Worm (Caenorhabditis elegans) whole organism, young adult: ENCODE data around the gene F56C9.3.

Source experiments
- B0019.2 ChIP-seq: fragments of 200-800 bp; sonication (Bioruptor generic); conservative IDR thresholded peaks from 2 replicates; pipeline ENCODE4 v1.3.6; 2022; ENCODE audit warnings: missing genetic modification reagents, missing genetic modification characterization, missing compliant biosample characterization
- B0261.1 ChIP-seq: sonication (generic microtip); optimal IDR thresholded peaks from 2 replicates; lab custom pipeline; 2016; ENCODE audit warnings: mild to moderate bottlenecking, missing genetic modification characterization, moderate library complexity, missing compliant biosample characterization
- B0336.3 ChIP-seq: fragments of 200-800 bp; sonication (Bioruptor generic); IDR thresholded peaks from 2 replicates; pipeline ENCODE4 v1.3.6; 2022; ENCODE audit warnings: missing genetic modification characterization, missing compliant biosample characterization
- F10E7.11 ChIP-seq: sonication (generic microtip); optimal IDR thresholded peaks from 2 replicates; lab custom pipeline; 2017; ENCODE audit warnings: mild to moderate bottlenecking, missing genetic modification characterization, moderate library complexity, missing compliant biosample characterization
- F22D6.2 ChIP-seq: sonication (generic microtip); optimal IDR thresholded peaks from 2 replicates; lab custom pipeline; 2016; ENCODE audit warnings: mild to moderate bottlenecking, missing genetic modification characterization, missing compliant biosample characterization
- F33H1.4 ChIP-seq: fragments of 200-800 bp; sonication (Bioruptor generic); IDR thresholded peaks from 2 replicates; pipeline ENCODE4 v1.3.6; 2022; ENCODE audit warnings: missing genetic modification reagents, missing genetic modification characterization, missing compliant biosample characterization
- F37B4.10 ChIP-seq: fragments of 200-800 bp; sonication (Bioruptor generic); IDR thresholded peaks from 2 replicates; pipeline ENCODE4 v1.3.6; 2022; ENCODE audit warnings: missing genetic modification characterization, missing compliant biosample characterization
- F52B5.7 ChIP-seq: sonication (generic microtip); optimal IDR thresholded peaks from 2 replicates; lab custom pipeline; 2016; ENCODE audit warnings: mild to moderate bottlenecking, missing genetic modification characterization, missing compliant biosample characterization
- K11D2.4 ChIP-seq: fragments of 200-800 bp; sonication (Bioruptor generic); IDR thresholded peaks from 2 replicates; pipeline ENCODE4 v1.3.6; 2022; ENCODE audit warnings: missing genetic modification reagents, missing genetic modification characterization, missing compliant biosample characterization
- T07F8.4 ChIP-seq: sonication (generic microtip); optimal IDR thresholded peaks from 2 replicates; lab custom pipeline; 2016; ENCODE audit warnings: mild to moderate bottlenecking, missing genetic modification characterization, moderate library complexity, missing compliant biosample characterization
- Y67H2A.10 ChIP-seq: fragments of 200-800 bp; sonication (Bioruptor generic); conservative IDR thresholded peaks from 2 replicates; pipeline ENCODE4 v1.3.6; 2022; ENCODE audit warnings: missing genetic modification reagents, missing genetic modification characterization, missing compliant biosample characterization
- Y79H2A.3 ChIP-seq: fragments of 200-800 bp; sonication (Bioruptor generic); conservative IDR thresholded peaks from 2 replicates; pipeline ENCODE4 v1.3.6; 2022; ENCODE audit warnings: missing genetic modification reagents, missing genetic modification characterization, missing compliant biosample characterization
- ama-1 ChIP-seq, 3 experiments: fragments of 150-350 bp in 1 of 3; sonication (generic microtip) in 2 of 3; optimal IDR thresholded peaks; 2 replicates each; lab custom pipeline; 2014 to 2018; ENCODE audit warnings: missing biosample characterization in 2 of 3, missing genetic modification characterization in 2 of 3, missing genetic modification reagents in 2 of 3
- athp-1 ChIP-seq: sonication (generic microtip); optimal IDR thresholded peaks from 2 replicates; lab custom pipeline; 2017; ENCODE audit warnings: mild to moderate bottlenecking, missing genetic modification characterization, missing compliant biosample characterization
- bed-1 ChIP-seq: fragments of 200-800 bp; sonication (Bioruptor generic); IDR thresholded peaks from 2 replicates; pipeline ENCODE4 v1.3.6; 2022; ENCODE audit warnings: missing genetic modification reagents, missing genetic modification characterization, missing compliant biosample characterization
- ccch-3 ChIP-seq: fragments of 200-800 bp; sonication (Bioruptor generic); optimal IDR thresholded peaks from 2 replicates; lab custom pipeline; 2018; ENCODE audit warnings: mild to moderate bottlenecking, missing genetic modification characterization, missing compliant biosample characterization
- ceh-27 ChIP-seq: fragments of 200-800 bp; sonication (Bioruptor generic); optimal IDR thresholded peaks from 2 replicates; lab custom pipeline; 2018; ENCODE audit warnings: mild to moderate bottlenecking, missing genetic modification characterization, moderate library complexity, missing compliant biosample characterization
- egl-18 ChIP-seq: fragments of 200-800 bp; sonication (Bioruptor generic); IDR thresholded peaks from 2 replicates; pipeline ENCODE4 v1.3.6; 2022; ENCODE audit warnings: missing genetic modification reagents, missing genetic modification characterization, missing compliant biosample characterization
- egl-44 ChIP-seq: fragments of 200-800 bp; sonication (Bioruptor generic); IDR thresholded peaks from 2 replicates; pipeline ENCODE4 v1.3.6; 2022; ENCODE audit warnings: missing genetic modification reagents, missing genetic modification characterization, missing compliant biosample characterization
- egrh-3 ChIP-seq: fragments of 200-800 bp; sonication (Bioruptor generic); IDR thresholded peaks from 2 replicates; pipeline ENCODE4 v1.3.6; 2022; ENCODE audit warnings: missing genetic modification reagents, missing genetic modification characterization, missing compliant biosample characterization
- ekl-4 ChIP-seq: fragments of 200-800 bp; sonication (Bioruptor generic); IDR thresholded peaks from 2 replicates; pipeline ENCODE4 v1.3.6; 2022; ENCODE audit warnings: missing genetic modification reagents, missing genetic modification characterization, missing compliant biosample characterization
- fkh-3 ChIP-seq: sonication (generic microtip); optimal IDR thresholded peaks from 2 replicates; lab custom pipeline; 2016; ENCODE audit warnings: mild to moderate bottlenecking, missing genetic modification characterization, missing compliant biosample characterization
- hlh-12 ChIP-seq: sonication (generic microtip); optimal IDR thresholded peaks from 2 replicates; lab custom pipeline; 2016; ENCODE audit warnings: missing genetic modification characterization, missing compliant biosample characterization
- hmg-1.2 ChIP-seq: fragments of 200-800 bp; sonication (Bioruptor generic); IDR thresholded peaks from 2 replicates; pipeline ENCODE4 v1.3.6; 2022; ENCODE audit warnings: missing genetic modification reagents, missing genetic modification characterization, missing compliant biosample characterization
- lin-35 ChIP-seq, 3 experiments: fragments of 150-350 bp in 2 of 3; sonication (generic microtip) in 1 of 3; optimal IDR thresholded peaks; 2 replicates each; lab custom pipeline; 2014 to 2018; ENCODE audit warnings: missing biosample characterization in 3 of 3, missing genetic modification characterization in 3 of 3, missing genetic modification reagents in 3 of 3
- lin-54 ChIP-seq: fragments of 200-800 bp; sonication (Bioruptor generic); optimal IDR thresholded peaks from 2 replicates; lab custom pipeline; 2018; ENCODE audit warnings: mild to moderate bottlenecking, missing genetic modification characterization, missing compliant biosample characterization
- lir-1 ChIP-seq: fragments of 200-800 bp; sonication (Bioruptor generic); conservative IDR thresholded peaks from 2 replicates; pipeline ENCODE4 v1.3.6; 2022; ENCODE audit warnings: missing genetic modification reagents, missing genetic modification characterization, missing compliant biosample characterization
- lsl-1 ChIP-seq: fragments of 200-800 bp; sonication (Bioruptor generic); optimal IDR thresholded peaks from 2 replicates; lab custom pipeline; 2018; ENCODE audit warnings: mild to moderate bottlenecking, missing genetic modification characterization, moderate library complexity, missing compliant biosample characterization
- madf-6 ChIP-seq: fragments of 200-800 bp; sonication (Bioruptor generic); IDR thresholded peaks from 2 replicates; pipeline ENCODE4 v1.3.6; 2022; ENCODE audit warnings: missing genetic modification reagents, missing genetic modification characterization, missing compliant biosample characterization
- mel-28 ChIP-seq: sonication (generic microtip); optimal IDR thresholded peaks from 2 replicates; lab custom pipeline; 2016; ENCODE audit warnings: borderline replicate concordance, mild to moderate bottlenecking, missing genetic modification characterization, missing compliant biosample characterization
- mes-4 ChIP-seq: sonication (generic microtip); optimal IDR thresholded peaks from 2 replicates; lab custom pipeline; 2016; ENCODE audit warnings: missing genotype, missing genetic modification characterization, missing compliant biosample characterization
- nfya-2 ChIP-seq: fragments of 200-800 bp; sonication (Bioruptor generic); IDR thresholded peaks from 2 replicates; pipeline ENCODE4 v1.3.6; 2022; ENCODE audit warnings: missing genetic modification reagents, missing genetic modification characterization, missing compliant biosample characterization
- nfyb-1 ChIP-seq: fragments of 200-800 bp; sonication (Bioruptor generic); IDR thresholded peaks from 2 replicates; pipeline ENCODE4 v1.3.6; 2022; ENCODE audit warnings: missing genetic modification reagents, missing genetic modification characterization, missing compliant biosample characterization
- nhr-120 ChIP-seq: fragments of 200-800 bp; sonication (Bioruptor generic); IDR thresholded peaks from 2 replicates; pipeline ENCODE4 v1.3.6; 2022; ENCODE audit warnings: missing genetic modification characterization, missing compliant biosample characterization
- nhr-27 ChIP-seq: fragments of 200-800 bp; sonication (Bioruptor generic); optimal IDR thresholded peaks from 2 replicates; lab custom pipeline; 2018; ENCODE audit warnings: mild to moderate bottlenecking, missing genetic modification characterization, moderate library complexity, missing compliant biosample characterization
- nhr-80 ChIP-seq: sonication (generic microtip); optimal IDR thresholded peaks from 2 replicates; lab custom pipeline; 2016; ENCODE audit warnings: missing genetic modification characterization, missing compliant biosample characterization
- nhr-90 ChIP-seq: sonication (generic microtip); optimal IDR thresholded peaks from 2 replicates; lab custom pipeline; 2016; ENCODE audit warnings: missing genotype, mild to moderate bottlenecking, missing genetic modification characterization, missing compliant biosample characterization
- rcor-1 ChIP-seq: fragments of 200-800 bp; sonication (Bioruptor generic); IDR thresholded peaks from 2 replicates; pipeline ENCODE4 v1.3.6; 2022; ENCODE audit warnings: missing genetic modification reagents, missing genetic modification characterization, missing compliant biosample characterization
- rec-8 ChIP-seq, 2 experiments: sonication (generic microtip); optimal IDR thresholded peaks; 2 replicates each; lab custom pipeline; 2016; ENCODE audit warnings: mild to moderate bottlenecking in 2 of 2, missing genetic modification characterization in 2 of 2, missing genetic modification reagents in 2 of 2, missing genotype in 2 of 2, missing biosample characterization in 1 of 2, missing compliant biosample characterization in 1 of 2, moderate library complexity in 1 of 2
- sdz-38 ChIP-seq: sonication (generic microtip); optimal IDR thresholded peaks from 2 replicates; lab custom pipeline; 2016; ENCODE audit warnings: missing genotype, missing genetic modification characterization, missing compliant biosample characterization
- somi-1 ChIP-seq: fragments of 200-800 bp; sonication (Bioruptor generic); optimal IDR thresholded peaks from 2 replicates; lab custom pipeline; 2018; ENCODE audit warnings: mild to moderate bottlenecking, missing genetic modification characterization, missing compliant biosample characterization
- tbp1 ChIP-seq: fragments of 200-800 bp; sonication (Bioruptor generic); optimal IDR thresholded peaks from 2 replicates; lab custom pipeline; 2018; ENCODE audit warnings: mild to moderate bottlenecking, missing genetic modification characterization, missing compliant biosample characterization
- tlf-1 ChIP-seq: fragments of 200-800 bp; sonication (Bioruptor generic); optimal IDR thresholded peaks from 2 replicates; lab custom pipeline; 2018; ENCODE audit warnings: mild to moderate bottlenecking, missing genetic modification characterization, missing compliant biosample characterization
- unc-130 ChIP-seq: sonication (generic microtip); optimal IDR thresholded peaks from 2 replicates; lab custom pipeline; 2016; ENCODE audit warnings: missing genetic modification reagents, missing genetic modification characterization, missing compliant biosample characterization
- unc-62 ChIP-seq: fragments of 150-350 bp; optimal IDR thresholded peaks from 2 replicates; lab custom pipeline; 2014; ENCODE audit warnings: missing biosample characterization, missing genetic modification reagents, missing genetic modification characterization
- ztf-22 ChIP-seq: fragments of 200-800 bp; sonication (Bioruptor generic); optimal IDR thresholded peaks from 2 replicates; lab custom pipeline; 2018; ENCODE audit warnings: mild to moderate bottlenecking, missing genetic modification characterization, moderate library complexity, missing compliant biosample characterization
- ztf-25 ChIP-seq: fragments of 200-800 bp; sonication (Bioruptor generic); IDR thresholded peaks from 2 replicates; pipeline ENCODE4 v1.3.6; 2022; ENCODE audit warnings: missing genetic modification reagents, missing genetic modification characterization, missing compliant biosample characterization
- ztf-28 ChIP-seq: fragments of 200-800 bp; sonication (Bioruptor generic); IDR thresholded peaks from 2 replicates; pipeline ENCODE4 v1.3.6; 2022; ENCODE audit warnings: missing genetic modification reagents, missing genetic modification characterization, missing compliant biosample characterization

F56C9.3 gene

ce11 chrIII:7263028-7263427 lies 48.1 kb upstream of the F56C9.3 start:
- no peak for TF ChIP-seq hlh-12 (tag; lab: Kevin White, UChicago)
- TF ChIP-seq B0261.1 = no peak
- TF ChIP-seq rcor-1 (GFP tag; lab: Robert Waterston, UW) = no peak
- TF ChIP-seq bed-1 (GFP tag; lab: Robert Waterston, UW) = no peak
- TF ChIP-seq lsl-1 = no peak
- TF ChIP-seq tlf-1 (GFP tag; lab: Kevin White, UChicago) = no peak
- TF ChIP-seq nhr-120 (GFP tag; lab: Robert Waterston, UW) = no peak
- no peak for TF ChIP-seq B0019.2 (GFP tag; lab: Robert Waterston, UW)
- TF ChIP-seq ceh-27 (GFP tag; lab: Kevin White, UChicago) = no peak
- no peak for TF ChIP-seq ccch-3 (GFP tag; lab: Kevin White, UChicago)
- TF ChIP-seq ztf-28 (GFP tag; lab: Robert Waterston, UW) = no peak
- TF ChIP-seq egrh-3 (GFP tag; lab: Robert Waterston, UW) = no peak
- TF ChIP-seq, all 124 proteins: peak for 0

- TF ChIP-seq mes-4 (tag; lab: Kevin White, UChicago) = no peak
- TF ChIP-seq B0336.3 = no peak
- no peak for TF ChIP-seq F33H1.4 (GFP tag; lab: Robert Waterston, UW)
- peak; percentile 36 for TF ChIP-seq ama-1 (optimal IDR thresholded peaks at IDR 0.05; lab: Kevin White, UChicago)
- TF ChIP-seq ama-1 (GFP tag; optimal IDR thresholded peaks at IDR 0.05; lab: Kevin White, UChicago) = no peak
- TF ChIP-seq lin-35 (GFP tag; optimal IDR thresholded peaks at IDR 0.05; lab: Kevin White, UChicago) = no peak
- TF ChIP-seq somi-1 (GFP tag; lab: Kevin White, UChicago) = peak; percentile 36
- no peak for TF ChIP-seq egl-44 (GFP tag; lab: Robert Waterston, UW)
- no peak for TF ChIP-seq Y67H2A.10 (GFP tag; lab: Robert Waterston, UW)
- TF ChIP-seq tbp1 = no peak
- TF ChIP-seq madf-6 (GFP tag; lab: Robert Waterston, UW) = no peak
- no peak for TF ChIP-seq T07F8.4 (tag; lab: Kevin White, UChicago)
- TF ChIP-seq F10E7.11 = no peak
- no peak for TF ChIP-seq F22D6.2 (tag; lab: Kevin White, UChicago)
- TF ChIP-seq nhr-90 = no peak
- no peak for TF ChIP-seq K11D2.4 (GFP tag; lab: Robert Waterston, UW)
- no peak for TF ChIP-seq F37B4.10
- TF ChIP-seq nhr-80 (tag; lab: Kevin White, UChicago) = peak; percentile 22
- no peak for TF ChIP-seq nhr-27 (tag; lab: Kevin White, UChicago)
- TF ChIP-seq fkh-3 (tag; lab: Kevin White, UChicago) = no peak
- no peak for TF ChIP-seq egrh-3 (GFP tag; lab: Robert Waterston, UW)
- no peak for TF ChIP-seq ztf-25 (GFP tag; lab: Robert Waterston, UW)
- TF ChIP-seq Y79H2A.3 = no peak
- no peak for TF ChIP-seq F52B5.7 (tag; lab: Kevin White, UChicago)
- no peak for TF ChIP-seq rec-8 (tag; optimal IDR thresholded peaks at IDR 0.05; lab: Kevin White, UChicago)
- TF ChIP-seq nfyb-1 (GFP tag; lab: Robert Waterston, UW) = no peak
- TF ChIP-seq nfya-2 (GFP tag; lab: Robert Waterston, UW) = no peak
These were observed 40.0 kb upstream of the F56C9.3 start for ce11 chrIII:7271083-7271482.

- TF ChIP-seq mel-28 (tag; lab: Kevin White, UChicago) = no peak
- TF ChIP-seq athp-1 (tag; lab: Kevin White, UChicago) = no peak
- no peak for TF ChIP-seq unc-62
- no peak for TF ChIP-seq ztf-22
- TF ChIP-seq unc-130 (GFP tag; lab: Kevin White, UChicago) = no peak
- no peak for TF ChIP-seq egl-44 (GFP tag; lab: Robert Waterston, UW)
- no peak for TF ChIP-seq B0336.3
- TF ChIP-seq sdz-38 (tag; lab: Kevin White, UChicago) = no peak
- TF ChIP-seq ekl-4 (GFP tag; lab: Robert Waterston, UW) = no peak
- peak; percentile 68 for TF ChIP-seq hmg-1.2 (GFP tag; lab: Robert Waterston, UW)
- TF ChIP-seq lir-1 (GFP tag; lab: Robert Waterston, UW) = peak; percentile 41; the same call in 1 of the 2 replicates
- TF ChIP-seq lin-54 (GFP tag; lab: Kevin White, UChicago) = peak; percentile 20
- no peak for TF ChIP-seq egl-18 (GFP tag; lab: Robert Waterston, UW)
- TF ChIP-seq ama-1 (optimal IDR thresholded peaks at IDR 0.05; lab: Kevin White, UChicago) = no peak
- no peak for TF ChIP-seq ama-1 (GFP tag; optimal IDR thresholded peaks at IDR 0.05; lab: Kevin White, UChicago)
These were observed 39.0 kb upstream of the F56C9.3 start for ce11 chrIII:7272088-7272487.
